Fruit fly (Drosophila melanogaster) whole organism, embryonic: ENCODE measurements around the gene Rbp.

ENCODE experiments used
- BEAF-32 ChIP-seq: fragments of 200-800 bp; sonication (Bioruptor generic); optimal IDR thresholded peaks from 3 replicates; lab custom pipeline; 2017; ENCODE audit warnings: missing biosample characterization, missing genetic modification characterization, mild to moderate bottlenecking, moderate library complexity, missing genetic modification reagents
- Bteb2 ChIP-seq: fragments of 200-800 bp; sonication (Bioruptor generic); optimal IDR thresholded peaks from 2 replicates; lab custom pipeline; 2016; ENCODE audit warnings: missing biosample characterization, missing genetic modification characterization
- CG10267 ChIP-seq: fragments of 200-800 bp; sonication (Bioruptor generic); optimal IDR thresholded peaks from 2 replicates; lab custom pipeline; 2018; ENCODE audit warnings: missing biosample characterization, mild to moderate bottlenecking, missing genetic modification characterization, moderate library complexity
- CG12391 ChIP-seq: fragments of 200-800 bp; sonication (Bioruptor generic); optimal IDR thresholded peaks from 3 replicates; lab custom pipeline; 2018; ENCODE audit warnings: missing biosample characterization, mild to moderate bottlenecking, missing genetic modification characterization, moderate library complexity
- CG12744 ChIP-seq: fragments of 200-800 bp; sonication (Bioruptor generic); optimal IDR thresholded peaks from 2 replicates; lab custom pipeline; 2016; ENCODE audit warnings: missing biosample characterization, missing genetic modification characterization
- CG15073 ChIP-seq: fragments of 200-800 bp; sonication (Bioruptor generic); optimal IDR thresholded peaks from 2 replicates; lab custom pipeline; 2016; ENCODE audit warnings: missing biosample characterization, missing genetic modification characterization
- CG15514 ChIP-seq: fragments of 200-800 bp; sonication (Bioruptor generic); optimal IDR thresholded peaks from 3 replicates; lab custom pipeline; 2017; ENCODE audit warnings: missing biosample characterization, missing genetic modification characterization, mild to moderate bottlenecking, moderate library complexity, missing genetic modification reagents
- CG17359 ChIP-seq: fragments of 200-800 bp; sonication (Bioruptor generic); optimal IDR thresholded peaks from 3 replicates; lab custom pipeline; 2018; ENCODE audit warnings: missing biosample characterization, mild to moderate bottlenecking, missing genetic modification characterization, moderate library complexity
- CG2712 ChIP-seq: fragments of 200-800 bp; optimal IDR thresholded peaks from 3 replicates; lab custom pipeline; 2019; ENCODE audit warnings: missing biosample characterization, mild to moderate bottlenecking, missing genetic modification characterization, moderate library complexity
- CG30403 ChIP-seq: fragments of 200-800 bp; sonication (Bioruptor generic); optimal IDR thresholded peaks from 3 replicates; lab custom pipeline; 2016; ENCODE audit warnings: missing biosample characterization, missing genetic modification characterization
- CG31365 ChIP-seq: fragments of 200-800 bp; sonication (Bioruptor generic); optimal IDR thresholded peaks from 2 replicates; lab custom pipeline; 2018; ENCODE audit warnings: missing biosample characterization, mild to moderate bottlenecking, missing genetic modification characterization
- CG31441 ChIP-seq: fragments of 200-800 bp; sonication (Bioruptor generic); IDR thresholded peaks from 2 replicates; pipeline ENCODE4 v1.3.6; 2022; ENCODE audit warnings: missing biosample characterization, missing genetic modification characterization
- CG4360 ChIP-seq: fragments of 200-800 bp; sonication (Bioruptor generic); IDR thresholded peaks from 2 replicates; pipeline ENCODE4 v1.3.6; 2022; ENCODE audit warnings: missing biosample characterization, missing genetic modification characterization
- CG4617 ChIP-seq: fragments of 200-800 bp; sonication (Bioruptor generic); optimal IDR thresholded peaks from 3 replicates; lab custom pipeline; 2016; ENCODE audit warnings: missing biosample characterization, missing genetic modification characterization, borderline replicate concordance
- CG4707 ChIP-seq: fragments of 200-800 bp; sonication (Bioruptor generic); optimal IDR thresholded peaks from 2 replicates; lab custom pipeline; 2018; ENCODE audit warnings: missing biosample characterization, mild to moderate bottlenecking, missing genetic modification characterization, moderate library complexity
- CG6272 ChIP-seq: fragments of 200-800 bp; sonication (Bioruptor generic); IDR thresholded peaks from 2 replicates; pipeline ENCODE4 v1.3.6; 2022; ENCODE audit warnings: missing biosample characterization, missing genetic modification characterization
- CG7271 ChIP-seq: fragments of 200-800 bp; sonication (Bioruptor generic); optimal IDR thresholded peaks from 2 replicates; lab custom pipeline; 2018; ENCODE audit warnings: missing biosample characterization, mild to moderate bottlenecking, missing genetic modification characterization, moderate library complexity
- CG9215 ChIP-seq: fragments of 200-800 bp; sonication (Bioruptor generic); IDR thresholded peaks from 2 replicates; pipeline ENCODE4 v1.3.6; 2022; ENCODE audit warnings: missing biosample characterization, missing genetic modification characterization
- CG9932 ChIP-seq: fragments of 200-800 bp; sonication (Bioruptor generic); IDR thresholded peaks from 2 replicates; pipeline ENCODE4 v1.3.6; 2022; ENCODE audit warnings: missing biosample characterization, missing genetic modification characterization
- Dll ChIP-seq: fragments of 200-800 bp; sonication (Bioruptor generic); IDR thresholded peaks from 4 replicates; pipeline ENCODE4 v1.3.6; 2022; ENCODE audit warnings: missing biosample characterization, missing genetic modification characterization; ENCODE audit not compliant: partially characterized antibody
- Dref ChIP-seq: fragments of 200-800 bp; sonication (Bioruptor generic); IDR thresholded peaks from 2 replicates; pipeline ENCODE4 v1.3.6; 2022; ENCODE audit warnings: missing biosample characterization, missing genetic modification characterization
- Elba2 ChIP-seq: fragments of 200-800 bp; sonication (Bioruptor generic); optimal IDR thresholded peaks from 3 replicates; lab custom pipeline; 2016; ENCODE audit warnings: missing biosample characterization, missing genetic modification characterization
- Ets97D ChIP-seq: fragments of 200-800 bp; sonication (Bioruptor generic); optimal IDR thresholded peaks from 3 replicates; lab custom pipeline; 2016; ENCODE audit warnings: missing biosample characterization, missing genetic modification characterization
- Fer1 ChIP-seq: fragments of 200-800 bp; sonication (Bioruptor generic); optimal IDR thresholded peaks from 2 replicates; lab custom pipeline; 2017; ENCODE audit warnings: missing biosample characterization, mild to moderate bottlenecking, missing genetic modification characterization
- Fer3 ChIP-seq: fragments of 200-800 bp; sonication (Bioruptor generic); optimal IDR thresholded peaks from 2 replicates; lab custom pipeline; 2018; ENCODE audit warnings: missing biosample characterization, mild to moderate bottlenecking, missing genetic modification characterization, moderate library complexity
- Gug ChIP-seq: fragments of 200-800 bp; sonication (Bioruptor generic); IDR thresholded peaks from 4 replicates; pipeline ENCODE4 v1.3.6; 2022; ENCODE audit warnings: missing biosample characterization, missing genetic modification characterization
- HLH4C ChIP-seq: fragments of 200-800 bp; sonication (Bioruptor generic); IDR thresholded peaks from 3 replicates; pipeline ENCODE4 v1.3.6; 2022; ENCODE audit warnings: missing biosample characterization, missing genetic modification characterization; ENCODE audit not compliant: partially characterized antibody
- Hr39 ChIP-seq: fragments of >200 bp; optimal IDR thresholded peaks from 2 replicates; lab custom pipeline; 2017
- MBD-R2 ChIP-seq: fragments of 200-800 bp; sonication (Bioruptor generic); IDR thresholded peaks from 2 replicates; pipeline ENCODE4 v1.3.6; 2022; ENCODE audit warnings: missing biosample characterization, missing genetic modification characterization
- Poxn ChIP-seq: fragments of 200-800 bp; sonication (Bioruptor generic); IDR thresholded peaks from 2 replicates; pipeline ENCODE4 v1.3.6; 2022; ENCODE audit warnings: missing biosample characterization, missing genetic modification characterization
- Sin3A ChIP-seq: fragments of >200 bp; optimal IDR thresholded peaks from 2 replicates; lab custom pipeline; 2018
- Sry-δ ChIP-seq: fragments of 200-800 bp; sonication (Bioruptor generic); optimal IDR thresholded peaks from 2 replicates; lab custom pipeline; 2016; ENCODE audit warnings: missing biosample characterization, missing genetic modification characterization
- bsh ChIP-seq, 2 experiments: fragments of 200-800 bp; sonication (Bioruptor generic); optimal IDR thresholded peaks; 2 replicates each; lab custom pipeline; 2017 to 2018; ENCODE audit warnings: mild to moderate bottlenecking in 2 of 2, missing biosample characterization in 2 of 2, missing genetic modification characterization in 2 of 2, moderate library complexity in 1 of 2
- ci ChIP-seq: fragments of 200-800 bp; sonication (Bioruptor generic); IDR thresholded peaks from 3 replicates; pipeline ENCODE4 v1.3.6; 2022; ENCODE audit warnings: missing biosample characterization, missing genetic modification characterization
- gsb ChIP-seq: fragments of 200-800 bp; sonication (Bioruptor generic); IDR thresholded peaks from 2 replicates; pipeline ENCODE4 v1.3.6; 2022; ENCODE audit warnings: missing biosample characterization, missing genetic modification characterization
- hbn ChIP-seq: fragments of 200-800 bp; sonication (Bioruptor generic); IDR thresholded peaks from 2 replicates; pipeline ENCODE4 v1.3.6; 2022; ENCODE audit warnings: missing biosample characterization, missing genetic modification characterization; ENCODE audit not compliant: partially characterized antibody
- insv ChIP-seq, 2 experiments: fragments of 200-800 bp; sonication (Bioruptor generic); optimal IDR thresholded peaks; 3 replicates each; lab custom pipeline; 2016 to 2018; ENCODE audit warnings: missing biosample characterization in 2 of 2, missing genetic modification characterization in 2 of 2
- inv ChIP-seq: fragments of 200-800 bp; sonication (Bioruptor generic); IDR thresholded peaks from 2 replicates; pipeline ENCODE4 v1.3.6; 2022; ENCODE audit warnings: missing biosample characterization, missing genetic modification characterization; ENCODE audit not compliant: partially characterized antibody
- lilli ChIP-seq: fragments of 200-800 bp; sonication (Bioruptor generic); optimal IDR thresholded peaks from 3 replicates; lab custom pipeline; 2016; ENCODE audit warnings: missing biosample characterization, missing genetic modification characterization
- nmo ChIP-seq: fragments of 200-800 bp; sonication (Bioruptor generic); optimal IDR thresholded peaks from 2 replicates; lab custom pipeline; 2018; ENCODE audit warnings: missing biosample characterization, mild to moderate bottlenecking, missing genetic modification characterization, moderate library complexity
- pan ChIP-seq, 4 experiments: fragments of >200 bp in 3 of 4; fragments of 200-800 bp in 1 of 4; sonication (Bioruptor generic) in 1 of 4; optimal IDR thresholded peaks in 3 of 4; IDR thresholded peaks in 1 of 4; 2 replicates each; pipeline versions ENCODE4 v1.3.6 to Lab custom; 2017 to 2022; ENCODE audit warnings: missing biosample characterization in 2 of 4, missing genetic modification characterization in 2 of 4, mixed read lengths in 1 of 4
- phol ChIP-seq: fragments of 200-800 bp; sonication (Bioruptor generic); optimal IDR thresholded peaks from 3 replicates; lab custom pipeline; 2018; ENCODE audit warnings: missing biosample characterization, mild to moderate bottlenecking, missing genetic modification characterization, moderate library complexity
- pros ChIP-seq: fragments of 200-800 bp; sonication (Bioruptor generic); optimal IDR thresholded peaks from 3 replicates; lab custom pipeline; 2019; ENCODE audit warnings: missing biosample characterization, mild to moderate bottlenecking, missing genetic modification characterization, moderate library complexity
- pum ChIP-seq: fragments of 200-800 bp; sonication (Bioruptor generic); optimal IDR thresholded peaks from 2 replicates; lab custom pipeline; 2016; ENCODE audit warnings: missing biosample characterization, missing genetic modification characterization
- rib ChIP-seq: fragments of 200-800 bp; sonication (Bioruptor generic); IDR thresholded peaks from 2 replicates; pipeline ENCODE4 v1.3.6; 2022; ENCODE audit warnings: missing biosample characterization, missing genetic modification characterization
- scrt ChIP-seq: fragments of 200-800 bp; sonication (Bioruptor generic); optimal IDR thresholded peaks from 2 replicates; lab custom pipeline; 2018; ENCODE audit warnings: missing biosample characterization, mild to moderate bottlenecking, missing genetic modification characterization, moderate library complexity
- slbo ChIP-seq: fragments of 200-800 bp; sonication (Bioruptor generic); IDR thresholded peaks from 2 replicates; pipeline ENCODE4 v1.3.6; 2022; ENCODE audit warnings: missing biosample characterization, missing genetic modification characterization
- sug ChIP-seq: fragments of 200-800 bp; optimal IDR thresholded peaks from 2 replicates; lab custom pipeline; 2019; ENCODE audit warnings: missing biosample characterization, mild to moderate bottlenecking, missing genetic modification characterization, moderate library complexity
- tup ChIP-seq: fragments of 200-800 bp; sonication (Bioruptor generic); optimal IDR thresholded peaks from 2 replicates; lab custom pipeline; 2016; ENCODE audit warnings: missing biosample characterization, mild to moderate bottlenecking, missing genetic modification characterization, moderate library complexity
- zfh2 ChIP-seq: fragments of 200-800 bp; sonication (Bioruptor generic); optimal IDR thresholded peaks from 2 replicates; lab custom pipeline; 2016; ENCODE audit warnings: missing biosample characterization, missing genetic modification characterization

Gene Rbp

dm6 chr3R:15330472-15330871 is 44.0 kb upstream of the Rbp start, which contains the start of gene mRpL9 (continued):
- peak; percentile 68 for TF ChIP-seq BEAF-32
- TF ChIP-seq CG9215, result peak; percentile 25; the same call in 1 of the 2 replicates
- 0 out of 3 replicates have a peak, but pooled peaks have one; percentile 48 for TF ChIP-seq HLH4C
- no peak for TF ChIP-seq CG7271
- peak; percentile 28 for TF ChIP-seq lilli
- no peak for TF ChIP-seq Hr39 (lab: Kevin White, UChicago)
- TF ChIP-seq CG10267 (tag; lab: Kevin White, UChicago), result peak; percentile 47
- peak; percentile 42 for TF ChIP-seq CG12391 (tag; lab: Kevin White, UChicago)
- TF ChIP-seq MBD-R2 (GFP tag; lab: Robert Waterston, UW), result peak; percentile 86
- TF ChIP-seq hbn, result no peak
- peak; percentile 20 for TF ChIP-seq Fer1
- TF ChIP-seq Fer3 (tag; lab: Kevin White, UChicago), result peak; percentile 35
- TF ChIP-seq sug (tag; lab: Kevin White, UChicago), result peak; percentile 34
- TF ChIP-seq phol (tag; lab: Kevin White, UChicago), result peak; percentile 52
- peak; percentile 71 for TF ChIP-seq Sry-δ (GFP tag; lab: Kevin White, UChicago)
- TF ChIP-seq tup (GFP tag; lab: Kevin White, UChicago), result no peak
- TF ChIP-seq Gug, result peak; percentile 41; the same call in 1 of the 4 replicates
- no peak for TF ChIP-seq inv (GFP tag; lab: Robert Waterston, UW)
- TF ChIP-seq pum (GFP tag; lab: Kevin White, UChicago), result peak; percentile 9
- TF ChIP-seq CG6272 (GFP tag; lab: Robert Waterston, UW), result no peak
- no peak for TF ChIP-seq CG15073
- no peak for TF ChIP-seq CG31365
- TF ChIP-seq CG12744 (GFP tag; lab: Kevin White, UChicago), result peak; percentile 5
- TF ChIP-seq Dll, result peak; percentile 49; the same call in 2 of the 4 replicates
- TF ChIP-seq CG15514, result peak; percentile 52
- TF ChIP-seq pros (GFP tag; lab: Kevin White, UChicago), result no peak
- peak; percentile 56 for TF ChIP-seq zfh2 (GFP tag; lab: Kevin White, UChicago)
- TF ChIP-seq Sin3A (lab: Kevin White, UChicago), result peak; percentile 43
- peak; percentile 34 for TF ChIP-seq nmo (GFP tag; lab: Kevin White, UChicago)
- 0 out of 3 replicates have a peak, but pooled peaks have one; percentile 37 for TF ChIP-seq ci (GFP tag; lab: Robert Waterston, UW)
- no peak for TF ChIP-seq pan (optimal IDR thresholded peaks at IDR 0.05; lab: Kevin White, UChicago)
- peak in 1 of 2 experiments; percentile 16 for TF ChIP-seq pan (GFP tag; optimal IDR thresholded peaks at IDR 0.05 in 1 of 2, IDR thresholded peaks at IDR 0.05 in 1 of 2)
- peak; percentile 34 for TF ChIP-seq CG2712 (tag; lab: Kevin White, UChicago)
- peak; percentile 44 for TF ChIP-seq Ets97D
- TF ChIP-seq scrt (GFP tag; lab: Kevin White, UChicago), result no peak
- peak; percentile 12 for TF ChIP-seq Bteb2 (GFP tag; lab: Kevin White, UChicago)
- no peak for TF ChIP-seq Poxn (GFP tag; lab: Robert Waterston, UW)
- TF ChIP-seq CG31441 (GFP tag; lab: Robert Waterston, UW), result peak; percentile 98
- peak; percentile 60 for TF ChIP-seq CG9932 (GFP tag; lab: Robert Waterston, UW)
- TF ChIP-seq slbo (GFP tag; lab: Robert Waterston, UW), result peak; percentile 63
- TF ChIP-seq gsb (GFP tag; lab: Robert Waterston, UW), result no peak
- peak; percentile 76 for TF ChIP-seq CG4617 (GFP tag; lab: Kevin White, UChicago)
- no peak for TF ChIP-seq rib (GFP tag; lab: Robert Waterston, UW)
- no peak for TF ChIP-seq Elba2 (GFP tag; lab: Kevin White, UChicago)
- TF ChIP-seq CG17359 (tag; lab: Kevin White, UChicago), result no peak
- TF ChIP-seq CG4707 (GFP tag; lab: Kevin White, UChicago), result no peak
- TF ChIP-seq insv (GFP tag; optimal IDR thresholded peaks at IDR 0.05; lab: Kevin White, UChicago), result peak in 1 of 2 experiments; percentile 4
- TF ChIP-seq Dref (GFP tag; lab: Robert Waterston, UW), result peak; percentile 29; the same call in 1 of the 2 replicates
- no peak for TF ChIP-seq CG4360 (GFP tag; lab: Robert Waterston, UW)
- TF ChIP-seq bsh (GFP tag; optimal IDR thresholded peaks at IDR 0.05; lab: Kevin White, UChicago), result peak in 1 of 2 experiments; percentile 7
- peak; percentile 43 for TF ChIP-seq CG30403 (GFP tag; lab: Kevin White, UChicago)
